Worm (Caenorhabditis elegans) whole organism, L4 larva: ENCODE results near the gene F36F12.3.

Experiments used
- F10B5.3 ChIP-seq: sonication (generic microtip); optimal IDR thresholded peaks from 2 replicates; lab custom pipeline; 2016; ENCODE audit warnings: mild to moderate bottlenecking, missing genetic modification characterization, missing compliant biosample characterization
- Y48G9A.11 ChIP-seq: fragments of 200-800 bp; sonication (Bioruptor generic); IDR thresholded peaks from 2 replicates; pipeline ENCODE4 v1.3.6; 2022; ENCODE audit warnings: missing genetic modification reagents, missing genetic modification characterization, missing compliant biosample characterization
- ZK546.5 ChIP-seq, 2 experiments: sonication (generic microtip); optimal IDR thresholded peaks; 2 replicates each; lab custom pipeline; 2017; ENCODE audit warnings: missing biosample characterization in 2 of 2, missing genetic modification characterization in 2 of 2
- arid-1 ChIP-seq: fragments of 200-800 bp; sonication (Bioruptor generic); conservative IDR thresholded peaks from 2 replicates; pipeline ENCODE4 v1.3.6; 2022; ENCODE audit warnings: missing genetic modification reagents, missing genetic modification characterization, missing compliant biosample characterization
- ceh-28 ChIP-seq: fragments of 150-350 bp; optimal IDR thresholded peaks from 2 replicates; lab custom pipeline; 2014; ENCODE audit warnings: missing biosample characterization, missing genetic modification reagents, missing genetic modification characterization
- ces-1 ChIP-seq: fragments of 150-350 bp; sonication (generic microtip); optimal IDR thresholded peaks from 4 replicates; lab custom pipeline; 2014; ENCODE audit warnings: missing biosample characterization, missing genetic modification reagents, missing genetic modification characterization
- ctbp-1 ChIP-seq: fragments of 200-800 bp; sonication (Bioruptor generic); IDR thresholded peaks from 2 replicates; pipeline ENCODE4 v1.3.6; 2022; ENCODE audit warnings: missing genetic modification reagents, missing genetic modification characterization, missing compliant biosample characterization
- daf-16 ChIP-seq, 3 experiments: sonication (generic microtip); optimal IDR thresholded peaks; 2 replicates each; lab custom pipeline; 2016 to 2017; ENCODE audit warnings: missing genetic modification characterization in 3 of 3, missing genetic modification reagents in 3 of 3, mild to moderate bottlenecking in 2 of 3, missing compliant biosample characterization in 2 of 3, missing biosample characterization in 1 of 3, moderate library complexity in 1 of 3
- daf-19 ChIP-seq: fragments of 200-800 bp; sonication (Bioruptor generic); conservative IDR thresholded peaks from 2 replicates; pipeline ENCODE4 v1.3.6; 2022; ENCODE audit warnings: missing genetic modification characterization, missing compliant biosample characterization
- dmd-6 ChIP-seq: fragments of 200-800 bp; sonication (Bioruptor generic); IDR thresholded peaks from 2 replicates; pipeline ENCODE4 v1.3.6; 2022; ENCODE audit warnings: missing genetic modification reagents, missing genetic modification characterization, missing compliant biosample characterization
- dmd-8 ChIP-seq: fragments of 200-800 bp; sonication (Bioruptor generic); IDR thresholded peaks from 2 replicates; pipeline ENCODE4 v1.3.6; 2022; ENCODE audit warnings: missing genetic modification characterization, missing compliant biosample characterization
- dmd-9 ChIP-seq: fragments of 200-800 bp; sonication (Bioruptor generic); IDR thresholded peaks from 2 replicates; pipeline ENCODE4 v1.3.6; 2022; ENCODE audit warnings: missing genetic modification reagents, missing genetic modification characterization, missing compliant biosample characterization
- dpl-1 ChIP-seq: fragments of 150-350 bp; optimal IDR thresholded peaks from 2 replicates; lab custom pipeline; 2014; ENCODE audit warnings: missing biosample characterization, missing genetic modification reagents, missing genetic modification characterization
- egl-27 ChIP-seq: sonication (generic microtip); optimal IDR thresholded peaks from 3 replicates; lab custom pipeline; 2017; ENCODE audit warnings: missing biosample characterization, missing genetic modification reagents, missing genetic modification characterization
- egl-43 ChIP-seq: fragments of 200-800 bp; sonication (Bioruptor generic); IDR thresholded peaks from 2 replicates; pipeline ENCODE4 v1.3.6; 2022; ENCODE audit warnings: missing genetic modification reagents, missing genetic modification characterization, missing compliant biosample characterization
- fkh-10 ChIP-seq: fragments of 150-350 bp; optimal IDR thresholded peaks from 2 replicates; lab custom pipeline; 2014; ENCODE audit warnings: missing biosample characterization, missing genetic modification reagents, missing genetic modification characterization
- gei-8 ChIP-seq: fragments of 200-800 bp; sonication (Bioruptor generic); optimal IDR thresholded peaks from 2 replicates; lab custom pipeline; 2018; ENCODE audit warnings: mild to moderate bottlenecking, missing genetic modification characterization, missing compliant biosample characterization
- jun-1 ChIP-seq: fragments of 150-350 bp; optimal IDR thresholded peaks from 2 replicates; lab custom pipeline; 2014; ENCODE audit warnings: missing biosample characterization, missing genetic modification reagents, missing genetic modification characterization
- lim-7 ChIP-seq: fragments of 200-800 bp; sonication (Bioruptor generic); IDR thresholded peaks from 2 replicates; pipeline ENCODE4 v1.3.6; 2022; ENCODE audit warnings: missing genetic modification characterization, missing compliant biosample characterization
- lin-1 ChIP-seq: fragments of 200-800 bp; sonication (Bioruptor generic); IDR thresholded peaks from 2 replicates; pipeline ENCODE4 v1.3.6; 2022; ENCODE audit warnings: missing genetic modification reagents, missing genetic modification characterization, missing compliant biosample characterization
- lin-15B ChIP-seq: fragments of 150-350 bp; sonication (generic microtip); optimal IDR thresholded peaks from 3 replicates; lab custom pipeline; 2014; ENCODE audit warnings: missing biosample characterization, missing genetic modification characterization
- lin-29 ChIP-seq: fragments of 200-800 bp; sonication (Bioruptor generic); IDR thresholded peaks from 2 replicates; pipeline ENCODE4 v1.3.6; 2022; ENCODE audit warnings: missing genetic modification reagents, missing genetic modification characterization, missing compliant biosample characterization
- lin-38 ChIP-seq: fragments of 200-800 bp; sonication (Bioruptor generic); IDR thresholded peaks from 2 replicates; pipeline ENCODE4 v1.3.6; 2022; ENCODE audit warnings: missing genetic modification reagents, missing genetic modification characterization, missing compliant biosample characterization
- lin-39 ChIP-seq: fragments of 150-350 bp; optimal IDR thresholded peaks from 2 replicates; lab custom pipeline; 2014; ENCODE audit warnings: missing biosample characterization, missing genetic modification reagents, missing genetic modification characterization
- lsy-2 ChIP-seq, 2 experiments: fragments of 150-350 bp in 1 of 2; sonication (generic microtip) in 1 of 2; optimal IDR thresholded peaks; 2 replicates each; lab custom pipeline; 2014 to 2017; ENCODE audit warnings: missing biosample characterization in 2 of 2, missing genetic modification characterization in 2 of 2
- madf-5 ChIP-seq, 2 experiments: fragments of 200-800 bp; sonication (Bioruptor generic); IDR thresholded peaks; 2 replicates each; pipeline ENCODE4 v1.3.6; 2022; ENCODE audit warnings: missing compliant biosample characterization in 2 of 2, missing genetic modification characterization in 2 of 2
- mdt-29 ChIP-seq: fragments of 200-800 bp; sonication (Bioruptor generic); IDR thresholded peaks from 2 replicates; pipeline ENCODE4 v1.3.6; 2022; ENCODE audit warnings: missing genetic modification reagents, missing genetic modification characterization, missing compliant biosample characterization
- mep-1 ChIP-seq: fragments of 150-350 bp; sonication (generic microtip); optimal IDR thresholded peaks from 3 replicates; lab custom pipeline; 2014; ENCODE audit warnings: missing biosample characterization, missing genetic modification characterization
- mes-2 ChIP-seq: sonication (generic microtip); optimal IDR thresholded peaks from 2 replicates; lab custom pipeline; 2016; ENCODE audit warnings: missing genotype, mild to moderate bottlenecking, missing genetic modification characterization, missing compliant biosample characterization; ENCODE audit not compliant: poor library complexity, severe bottlenecking
- mxl-2 ChIP-seq: fragments of 200-800 bp; sonication (Bioruptor generic); conservative IDR thresholded peaks from 2 replicates; pipeline ENCODE4 v1.3.6; 2022; ENCODE audit warnings: missing genetic modification reagents, missing genetic modification characterization, missing compliant biosample characterization
- mxl-3 ChIP-seq: fragments of 200-800 bp; sonication (Bioruptor generic); optimal IDR thresholded peaks from 2 replicates; lab custom pipeline; 2018; ENCODE audit warnings: mild to moderate bottlenecking, missing genetic modification characterization, missing compliant biosample characterization
- nhr-10 ChIP-seq: fragments of 150-350 bp; optimal IDR thresholded peaks from 2 replicates; lab custom pipeline; 2014; ENCODE audit warnings: missing biosample characterization, missing genetic modification characterization
- nhr-102 ChIP-seq: sonication (generic microtip); optimal IDR thresholded peaks from 2 replicates; lab custom pipeline; 2016; ENCODE audit warnings: mild to moderate bottlenecking, missing genetic modification characterization, moderate library complexity, missing compliant biosample characterization
- nhr-11 ChIP-seq: fragments of 150-350 bp; optimal IDR thresholded peaks from 2 replicates; lab custom pipeline; 2014; ENCODE audit warnings: missing biosample characterization, missing genetic modification characterization
- nhr-25 ChIP-seq: sonication (generic microtip); optimal IDR thresholded peaks from 2 replicates; lab custom pipeline; 2017; ENCODE audit warnings: missing genetic modification characterization, mild to moderate bottlenecking, missing compliant biosample characterization, antibody characterized with exemption, moderate library complexity, borderline replicate concordance; ENCODE audit not compliant: insufficient read depth
- nhr-48 ChIP-seq: sonication (generic microtip); optimal IDR thresholded peaks from 2 replicates; lab custom pipeline; 2016; ENCODE audit warnings: mild to moderate bottlenecking, missing genetic modification characterization, missing compliant biosample characterization
- nhr-76 ChIP-seq: fragments of 150-350 bp; optimal IDR thresholded peaks from 2 replicates; lab custom pipeline; 2014; ENCODE audit warnings: missing biosample characterization, missing genetic modification characterization
- nhr-77 ChIP-seq: fragments of 150-350 bp; optimal IDR thresholded peaks from 2 replicates; lab custom pipeline; 2014; ENCODE audit warnings: missing biosample characterization, missing genetic modification characterization
- php-3 ChIP-seq: fragments of 200-800 bp; sonication (Bioruptor generic); IDR thresholded peaks from 2 replicates; pipeline ENCODE4 v1.3.6; 2022; ENCODE audit warnings: missing genetic modification reagents, missing genetic modification characterization, missing compliant biosample characterization
- pqm-1 ChIP-seq: sonication (generic microtip); optimal IDR thresholded peaks from 2 replicates; lab custom pipeline; 2017; ENCODE audit warnings: missing biosample characterization, missing genetic modification characterization
- rbr-2 ChIP-seq: sonication (generic microtip); optimal IDR thresholded peaks from 2 replicates; lab custom pipeline; 2016; ENCODE audit warnings: missing genotype, missing genetic modification characterization, missing compliant biosample characterization
- set-16 ChIP-seq: fragments of 200-800 bp; sonication (Bioruptor generic); IDR thresholded peaks from 2 replicates; pipeline ENCODE4 v1.3.6; 2022; ENCODE audit warnings: missing genetic modification reagents, missing genetic modification characterization, missing compliant biosample characterization
- snpc-4 ChIP-seq: fragments of 150-350 bp; optimal IDR thresholded peaks from 2 replicates; lab custom pipeline; 2014; ENCODE audit warnings: missing biosample characterization, missing genetic modification characterization
- spr-3 ChIP-seq: fragments of 200-800 bp; sonication (Bioruptor generic); optimal IDR thresholded peaks from 2 replicates; lab custom pipeline; 2018; ENCODE audit warnings: mild to moderate bottlenecking, missing genetic modification characterization, missing compliant biosample characterization
- tra-1 ChIP-seq: fragments of 200-800 bp; sonication (Bioruptor generic); IDR thresholded peaks from 2 replicates; pipeline ENCODE4 v1.3.6; 2022; ENCODE audit warnings: missing genetic modification reagents, missing genetic modification characterization, missing compliant biosample characterization
- unc-39 ChIP-seq: sonication (generic microtip); optimal IDR thresholded peaks from 2 replicates; lab custom pipeline; 2017; ENCODE audit warnings: missing biosample characterization, missing genetic modification characterization
- zfp-3 ChIP-seq: fragments of 200-800 bp; sonication (Bioruptor generic); conservative IDR thresholded peaks from 2 replicates; pipeline ENCODE4 v1.3.6; 2022; ENCODE audit warnings: missing genetic modification reagents, missing genetic modification characterization, missing compliant biosample characterization
- zip-11 ChIP-seq: fragments of 200-800 bp; sonication (Bioruptor generic); IDR thresholded peaks from 2 replicates; pipeline ENCODE4 v1.3.6; 2022; ENCODE audit warnings: missing genetic modification characterization, missing compliant biosample characterization
- zip-2 ChIP-seq: fragments of 150-350 bp; optimal IDR thresholded peaks from 2 replicates; lab custom pipeline; 2014; ENCODE audit warnings: missing biosample characterization, missing genetic modification characterization

Gene F36F12.3

ce11 chrV:2132675-2133074 is 47.1 kb downstream of the F36F12.3 start:
- TF ChIP-seq dmd-8 (GFP tag; lab: Robert Waterston, UW) (no peak), php-3 (GFP tag; lab: Robert Waterston, UW) (no peak), tra-1 (GFP tag; lab: Robert Waterston, UW) (no peak), dmd-9 (GFP tag; lab: Robert Waterston, UW) (no peak), nhr-102 (tag; lab: Kevin White, UChicago) (no peak), zip-2 (no peak), ceh-28 (tag; lab: Kevin White, UChicago) (no peak), set-16 (GFP tag; lab: Robert Waterston, UW) (peak; percentile 31; the same call in 1 of the 2 replicates), egl-43 (GFP tag; lab: Robert Waterston, UW) (peak; percentile 65; the same call in 1 of the 2 replicates), Y48G9A.11 (GFP tag; lab: Robert Waterston, UW) (no peak), zip-11 (GFP tag; lab: Robert Waterston, UW) (no peak)

ce11 chrV:2133512-2133911 is 47.9 kb downstream of the F36F12.3 start:
- TF ChIP-seq fkh-10 (GFP tag; lab: Kevin White, UChicago) (peak; percentile 74), jun-1 (tag; lab: Kevin White, UChicago) (no peak), snpc-4 (no peak), ZK546.5 (tag; optimal IDR thresholded peaks at IDR 0.05; lab: Kevin White, UChicago) (no peak), spr-3 (GFP tag; lab: Kevin White, UChicago) (no peak), daf-19 (GFP tag; lab: Robert Waterston, UW) (no peak), lin-38 (GFP tag; lab: Robert Waterston, UW) (peak; percentile 33), nhr-10 (tag; lab: Kevin White, UChicago) (no peak), nhr-11 (tag; lab: Kevin White, UChicago) (peak; percentile 49), mxl-3 (GFP tag; lab: Kevin White, UChicago) (peak; percentile 11), arid-1 (GFP tag; lab: Robert Waterston, UW) (0 out of 2 replicates have a peak, but pooled peaks have one; percentile 37), lim-7 (GFP tag; lab: Robert Waterston, UW) (no peak), ctbp-1 (GFP tag; lab: Robert Waterston, UW) (peak; percentile 74; the same call in 1 of the 2 replicates), dmd-9 (GFP tag; lab: Robert Waterston, UW) (no peak), madf-5 (GFP tag; IDR thresholded peaks at IDR 0.05; lab: Robert Waterston, UW) (no peak), egl-27 (tag; lab: Kevin White, UChicago) (no peak), nhr-25 (tag; lab: Kevin White, UChicago) (no peak), mdt-29 (GFP tag; lab: Robert Waterston, UW) (no peak), unc-39 (tag; lab: Kevin White, UChicago) (no peak), rbr-2 (tag; lab: Kevin White, UChicago) (peak; percentile 81), mep-1 (peak; percentile 74), mes-2 (tag; lab: Kevin White, UChicago) (peak; percentile 52), lin-29 (GFP tag; lab: Robert Waterston, UW) (no peak), gei-8 (GFP tag; lab: Kevin White, UChicago) (no peak), daf-16 (GFP tag; optimal IDR thresholded peaks at IDR 0.05; lab: Kevin White, UChicago) (peak in 1 of 2 experiments; percentile 6), daf-16 (tag; optimal IDR thresholded peaks at IDR 0.05; lab: Kevin White, UChicago) (peak; percentile 24), lsy-2 (tag; optimal IDR thresholded peaks at IDR 0.05; lab: Kevin White, UChicago) (peak in 1 of 2 experiments; percentile 74), zfp-3 (no peak), egl-43 (GFP tag; lab: Robert Waterston, UW) (0 out of 2 replicates have a peak, but pooled peaks have one; percentile 49), nhr-48 (peak; percentile 8), lin-1 (GFP tag; lab: Robert Waterston, UW) (no peak), dpl-1 (peak; percentile 28), set-16 (GFP tag; lab: Robert Waterston, UW) (peak; percentile 64), lin-39 (tag; lab: Kevin White, UChicago) (no peak), lin-15B (tag; lab: Kevin White, UChicago) (no peak), F10B5.3 (tag; lab: Kevin White, UChicago) (no peak), mxl-2 (GFP tag; lab: Robert Waterston, UW) (peak; percentile 97), nhr-102 (tag; lab: Kevin White, UChicago) (no peak), nhr-76 (tag; lab: Kevin White, UChicago) (no peak), nhr-77 (tag; lab: Kevin White, UChicago) (peak; percentile 1), ces-1 (GFP tag; lab: Kevin White, UChicago) (peak; percentile 2), dmd-6 (GFP tag; lab: Robert Waterston, UW) (peak; percentile 73), pqm-1 (tag; lab: Kevin White, UChicago) (no peak)
